Fruit fly (Drosophila melanogaster): Measurements from ENCODE around the gene PKD.
A peak's percentile ranks its signal among the peaks of the same experiment; 100 is the strongest.

PKD gene

dm6 chr3R:18310766-18311367 is 3.3 kb downstream of the PKD start (continued):
- peak; percentile 11 for TF ChIP-seq CG6683 (GFP tag; optimal IDR thresholded peaks at IDR 0.05)
- peak; percentile 54 for TF ChIP-seq CG16815 (GFP tag; optimal IDR thresholded peaks at IDR 0.05)
- TF ChIP-seq GATAe (GFP tag; conservative IDR thresholded peaks at IDR 0.05): no peak
- TF ChIP-seq Optix (GFP tag; IDR thresholded peaks at IDR 0.05): peak; percentile 54; the same call in 1 of the 3 replicates
- peak; percentile 31; the same call in 1 of the 2 replicates for TF ChIP-seq Ptx1 (GFP tag; IDR thresholded peaks at IDR 0.05)
- TF ChIP-seq CG34224 (GFP tag; IDR thresholded peaks at IDR 0.05; ENCODE audit: partially characterized antibody): peak; percentile 29; the same call in 1 of the 3 replicates
- peak; percentile 17 for TF ChIP-seq CG10209 (GFP tag; optimal IDR thresholded peaks at IDR 0.05)
- peak; percentile 22; the same call in 1 of the 2 replicates for TF ChIP-seq vvl (GFP tag; IDR thresholded peaks at IDR 0.05)
- TF ChIP-seq CG14965 (GFP tag; optimal IDR thresholded peaks at IDR 0.05; ENCODE audit: borderline replicate concordance): no peak
- 0 out of 2 replicates have a peak, but pooled peaks have one; percentile 15 for TF ChIP-seq CG32532 (GFP tag; IDR thresholded peaks at IDR 0.05)
- TF ChIP-seq Med (GFP tag): peak; percentile 79
- TF ChIP-seq CG6765 (GFP tag; optimal IDR thresholded peaks at IDR 0.05): peak; percentile 41
- TF ChIP-seq CG17612 (GFP tag; IDR thresholded peaks at IDR 0.05): no peak
- TF ChIP-seq nerfin-2 (GFP tag; IDR thresholded peaks at IDR 0.05; ENCODE audit: partially characterized antibody): 0 out of 2 replicates have a peak, but pooled peaks have one; percentile 16
- TF ChIP-seq E2f1 (GFP tag; IDR thresholded peaks at IDR 0.05): peak; percentile 51; the same call in 1 of the 2 replicates
- TF ChIP-seq CG10431 (GFP tag; optimal IDR thresholded peaks at IDR 0.05): no peak
- TF ChIP-seq CG2202 (tag; optimal IDR thresholded peaks at IDR 0.05): no peak

dm6 chr3R:18309910-18310309 is 4.3 kb downstream of the PKD start:
- peak; percentile 26 for TF ChIP-seq zen (tag; optimal IDR thresholded peaks at IDR 0.05)
- peak; percentile 22 for TF ChIP-seq cg (GFP tag; optimal IDR thresholded peaks at IDR 0.05)
- no peak for TF ChIP-seq so (GFP tag; IDR thresholded peaks at IDR 0.05)
- TF ChIP-seq Med (GFP tag): peak; percentile 61
- TF ChIP-seq wek (GFP tag; optimal IDR thresholded peaks at IDR 0.05): no peak
- no peak for TF ChIP-seq btn (GFP tag; optimal IDR thresholded peaks at IDR 0.05)
- no peak for TF ChIP-seq CG43689 (GFP tag; IDR thresholded peaks at IDR 0.05)
- TF ChIP-seq yki (optimal IDR thresholded peaks at IDR 0.05): no peak
- TF ChIP-seq CG6813 (GFP tag; optimal IDR thresholded peaks at IDR 0.05): no peak
- TF ChIP-seq CG1529 (GFP tag; optimal IDR thresholded peaks at IDR 0.05): no peak
- TF ChIP-seq sens (GFP tag): peak; percentile 16
- TF ChIP-seq sd (tag; optimal IDR thresholded peaks at IDR 0.05): peak; percentile 75

- TF ChIP-seq CG11504 (tag; optimal IDR thresholded peaks at IDR 0.05) (peak; percentile 13), Dad (GFP tag; optimal IDR thresholded peaks at IDR 0.05) (no peak), CG11695 (GFP tag; IDR thresholded peaks at IDR 0.05) (no peak), CG5953 (GFP tag; IDR thresholded peaks at IDR 0.05) (0 out of 2 replicates have a peak, but pooled peaks have one; percentile 20), E2f1 (GFP tag; IDR thresholded peaks at IDR 0.05) (no peak), PHDP (tag; optimal IDR thresholded peaks at IDR 0.05) (no peak), cas (GFP tag; IDR thresholded peaks at IDR 0.05) (no peak), Hmr (GFP tag; optimal IDR thresholded peaks at IDR 0.05) (no peak), CG10979 (tag; optimal IDR thresholded peaks at IDR 0.05) (peak; percentile 6)
These were observed 11.5 kb downstream of the PKD start, which contains the start of gene CG7126 for dm6 chr3R:18302749-18303148. Gene CG7126 (minus strand): TSS chr3R:18302849.
